Fruit fly (Drosophila melanogaster) whole organism, pupa: ENCODE data around the gene TTLL3B.
A peak's percentile ranks its signal among the peaks of the same experiment; 100 is the strongest.

Source experiments
- CG10348 ChIP-seq: fragments of 200-800 bp; sonication (Bioruptor generic); IDR thresholded peaks from 2 replicates; pipeline ENCODE4 v1.3.6; 2022; ENCODE audit warnings: missing biosample characterization, missing genetic modification characterization
- CG12605 ChIP-seq: fragments of 200-800 bp; sonication (Bioruptor generic); IDR thresholded peaks from 2 replicates; pipeline ENCODE4 v1.3.6; 2022; ENCODE audit warnings: missing biosample characterization, missing genetic modification characterization
- CG13204 ChIP-seq: fragments of 200-800 bp; sonication (Bioruptor generic); optimal IDR thresholded peaks from 2 replicates; lab custom pipeline; 2018; ENCODE audit warnings: missing biosample characterization, mild to moderate bottlenecking, missing genetic modification characterization, moderate library complexity
- CG14655 ChIP-seq: fragments of 200-800 bp; sonication (Bioruptor generic); optimal IDR thresholded peaks from 3 replicates; lab custom pipeline; 2017; ENCODE audit warnings: mild to moderate bottlenecking, missing biosample characterization, missing genetic modification reagents, missing genetic modification characterization
- CG15710 ChIP-seq: fragments of 200-800 bp; sonication (Bioruptor generic); optimal IDR thresholded peaks from 2 replicates; lab custom pipeline; 2018; ENCODE audit warnings: missing biosample characterization, mild to moderate bottlenecking, missing genetic modification characterization, moderate library complexity
- CG17806 ChIP-seq: fragments of 200-800 bp; sonication (Bioruptor generic); optimal IDR thresholded peaks from 2 replicates; lab custom pipeline; 2018; ENCODE audit warnings: missing biosample characterization, mild to moderate bottlenecking, missing genetic modification characterization, moderate library complexity
- CG32121 ChIP-seq: fragments of 200-800 bp; sonication (Bioruptor generic); IDR thresholded peaks from 2 replicates; pipeline ENCODE4 v1.3.6; 2022; ENCODE audit warnings: missing biosample characterization, missing genetic modification characterization
- CG34367 ChIP-seq: fragments of 200-800 bp; sonication (Bioruptor generic); optimal IDR thresholded peaks from 2 replicates; lab custom pipeline; 2018; ENCODE audit warnings: missing biosample characterization, mild to moderate bottlenecking, missing genetic modification characterization
- CG4496 ChIP-seq: fragments of 200-800 bp; sonication (Bioruptor generic); IDR thresholded peaks from 3 replicates; pipeline ENCODE4 v1.3.6; 2022; ENCODE audit warnings: missing biosample characterization, missing genetic modification characterization
- CG8159 ChIP-seq: fragments of 200-800 bp; sonication (Bioruptor generic); optimal IDR thresholded peaks from 3 replicates; lab custom pipeline; 2018; ENCODE audit warnings: missing biosample characterization, mild to moderate bottlenecking, missing genetic modification characterization, moderate library complexity
- CG8301 ChIP-seq: fragments of 200-800 bp; sonication (Bioruptor generic); optimal IDR thresholded peaks from 2 replicates; lab custom pipeline; 2018; ENCODE audit warnings: missing biosample characterization, mild to moderate bottlenecking, missing genetic modification characterization
- CG9948 ChIP-seq: fragments of 200-800 bp; sonication (Bioruptor generic); optimal IDR thresholded peaks from 2 replicates; lab custom pipeline; 2018; ENCODE audit warnings: missing biosample characterization, mild to moderate bottlenecking, missing genetic modification characterization, moderate library complexity
- D1 ChIP-seq: fragments of 200-800 bp; sonication (Bioruptor generic); optimal IDR thresholded peaks from 2 replicates; lab custom pipeline; 2018; ENCODE audit warnings: missing biosample characterization, mild to moderate bottlenecking, missing genetic modification characterization, moderate library complexity
- EcR ChIP-seq: fragments of 200-800 bp; sonication (Bioruptor generic); optimal IDR thresholded peaks from 3 replicates; lab custom pipeline; 2019; ENCODE audit warnings: missing biosample characterization, missing genetic modification characterization, mild to moderate bottlenecking, moderate library complexity, missing genetic modification reagents
- Ets98B ChIP-seq: fragments of 200-800 bp; sonication (Bioruptor generic); IDR thresholded peaks from 2 replicates; pipeline ENCODE4 v1.3.6; 2022; ENCODE audit warnings: missing biosample characterization, missing genetic modification characterization
- Pif1A ChIP-seq: fragments of 200-800 bp; sonication (Bioruptor generic); optimal IDR thresholded peaks from 3 replicates; lab custom pipeline; 2016; ENCODE audit warnings: missing biosample characterization, missing genetic modification characterization
- Pif1B ChIP-seq: fragments of 200-800 bp; sonication (Bioruptor generic); optimal IDR thresholded peaks from 3 replicates; lab custom pipeline; 2016; ENCODE audit warnings: missing biosample characterization, missing genetic modification characterization
- Snoo ChIP-seq: fragments of 200-800 bp; sonication (Bioruptor generic); optimal IDR thresholded peaks from 3 replicates; lab custom pipeline; 2017; ENCODE audit warnings: missing biosample characterization, mild to moderate bottlenecking, missing genetic modification characterization, inconsistent platforms
- fd96Ca ChIP-seq: fragments of 200-800 bp; sonication (Bioruptor generic); IDR thresholded peaks from 3 replicates; pipeline ENCODE4 v1.3.6; 2022; ENCODE audit warnings: missing biosample characterization, missing genetic modification characterization
- gl ChIP-seq: fragments of 200-800 bp; sonication (Bioruptor generic); optimal IDR thresholded peaks from 2 replicates; lab custom pipeline; 2018; ENCODE audit warnings: missing biosample characterization, mild to moderate bottlenecking, missing genetic modification characterization
- rn ChIP-seq: fragments of 200-800 bp; sonication (Bioruptor generic); IDR thresholded peaks from 2 replicates; pipeline ENCODE4 v1.3.6; 2022; ENCODE audit warnings: missing biosample characterization, missing genetic modification characterization

The TTLL3B gene

DNA sequence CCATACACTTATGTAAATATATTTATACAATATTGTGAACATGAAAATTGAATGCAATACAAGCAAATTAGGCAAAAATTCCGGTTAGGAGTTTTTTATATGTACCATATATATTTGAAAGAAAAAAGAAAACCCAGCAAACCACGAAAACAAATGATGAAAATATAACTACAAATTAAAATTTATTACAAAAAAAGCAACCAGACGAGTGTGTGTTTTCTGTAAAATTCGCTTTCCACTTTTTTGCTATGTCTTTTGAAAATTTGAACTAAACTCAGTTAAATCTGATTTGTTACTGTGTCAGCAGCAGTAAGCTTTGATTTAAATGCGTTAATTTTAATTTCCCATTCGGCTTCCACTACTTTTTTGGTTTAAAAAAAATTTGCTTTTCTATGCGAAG, at the start of gene TTLL3B:
Gene TTLL3B, plus strand, starts transcription at position 301 of the 400 bp plus-strand sequence.
- TF ChIP-seq gl (tag; lab: Kevin White, UChicago) (no peak), fd96Ca (GFP tag; lab: Robert Waterston, UW) (no peak), CG34367 (no peak), rn (GFP tag; lab: Robert Waterston, UW) (no peak), CG32121 (no peak), CG12605 (GFP tag; lab: Robert Waterston, UW) (no peak), Snoo (tag; lab: Kevin White, UChicago) (no peak), CG8301 (no peak), CG13204 (GFP tag; lab: Kevin White, UChicago) (no peak), CG8159 (tag; lab: Kevin White, UChicago) (no peak), CG9948 (tag; lab: Kevin White, UChicago) (no peak), CG10348 (GFP tag; lab: Robert Waterston, UW) (no peak)

DNA sequence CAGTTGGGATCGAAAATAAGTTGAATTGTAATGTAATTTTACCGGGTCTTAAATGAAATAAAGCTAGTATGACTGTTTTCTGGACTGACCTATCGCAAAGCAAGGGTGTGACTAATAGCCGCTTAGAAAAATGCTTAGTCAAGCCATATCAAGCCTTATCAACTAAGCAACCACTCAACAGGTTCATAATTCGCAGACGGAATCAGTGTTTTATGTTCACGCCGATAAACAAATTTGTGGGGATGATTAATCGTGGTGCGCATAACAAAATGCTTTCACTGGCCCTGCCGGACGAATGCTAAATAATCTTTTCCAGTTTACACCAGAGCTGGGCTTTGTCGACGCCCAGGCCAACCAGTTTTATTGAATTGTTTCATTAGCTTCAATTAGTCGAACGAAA, 49.8 kb upstream of the TTLL3B start:
- TF ChIP-seq rn (GFP tag; lab: Robert Waterston, UW) (no peak), Pif1A (GFP tag; lab: Kevin White, UChicago) (no peak), Ets98B (GFP tag; lab: Robert Waterston, UW) (no peak), gl (tag; lab: Kevin White, UChicago) (no peak), CG32121 (no peak), EcR (GFP tag; lab: Kevin White, UChicago) (no peak), CG34367 (no peak), CG15710 (tag; lab: Kevin White, UChicago) (no peak), CG9948 (tag; lab: Kevin White, UChicago) (no peak), CG12605 (GFP tag; lab: Robert Waterston, UW) (no peak), CG17806 (no peak), CG10348 (GFP tag; lab: Robert Waterston, UW) (no peak), D1 (tag; lab: Kevin White, UChicago) (no peak), fd96Ca (GFP tag; lab: Robert Waterston, UW) (no peak), CG13204 (GFP tag; lab: Kevin White, UChicago) (no peak), CG8159 (tag; lab: Kevin White, UChicago) (no peak), Snoo (tag; lab: Kevin White, UChicago) (no peak), CG14655 (GFP tag; lab: Kevin White, UChicago) (no peak), Pif1B (GFP tag; lab: Kevin White, UChicago) (no peak)

DNA sequence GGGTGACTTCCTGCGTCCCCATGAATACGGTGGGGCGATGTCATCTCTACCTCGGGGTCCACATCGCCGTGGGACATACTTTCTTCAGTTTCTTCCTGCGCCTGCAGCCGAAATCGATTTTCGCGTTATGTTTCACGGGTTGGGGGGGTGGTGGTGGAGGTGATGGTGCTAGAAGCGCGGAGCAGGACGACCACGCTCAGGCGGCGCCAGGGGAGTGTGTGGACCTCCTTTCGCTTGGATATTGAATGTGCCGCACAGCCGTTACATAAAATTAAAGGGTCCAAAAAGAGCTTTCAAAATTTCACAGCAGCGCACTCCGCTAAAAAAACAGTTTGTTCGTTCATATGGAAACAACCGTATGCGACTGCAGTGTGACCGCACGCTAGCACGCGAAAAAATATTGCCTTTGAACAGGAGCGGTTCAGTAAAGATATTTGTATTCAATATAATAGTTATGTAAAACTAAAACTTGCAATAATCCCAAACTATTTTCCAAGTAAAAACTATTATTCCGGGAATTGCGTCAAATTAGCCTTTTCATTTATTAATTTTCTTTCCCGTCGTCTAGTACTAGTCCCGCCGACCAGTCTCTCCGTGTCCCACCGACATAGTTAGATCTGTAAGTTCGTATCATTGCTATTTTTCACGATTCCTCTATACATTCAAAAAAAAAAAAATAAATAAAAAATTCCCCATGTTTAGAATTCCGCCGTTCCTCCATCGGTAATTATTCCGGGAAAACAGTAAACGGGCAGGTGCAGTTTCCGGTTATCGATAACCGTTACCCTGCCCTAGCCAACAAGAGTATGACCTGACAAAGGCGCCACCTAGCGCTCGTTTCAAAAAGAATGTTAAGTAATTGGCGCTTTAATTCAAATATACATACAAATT, 48.4 kb upstream of the TTLL3B start, which contains the start of gene Nhe3:
Gene Nhe3, minus strand, starts transcription at position 373 of the 891 bp plus-strand sequence.
- TF ChIP-seq CG32121 (peak; percentile 68), CG4496 (GFP tag; lab: Robert Waterston, UW) (peak; percentile 77), Ets98B (GFP tag; lab: Robert Waterston, UW) (peak; percentile 70), fd96Ca (GFP tag; lab: Robert Waterston, UW) (peak; percentile 78), Snoo (tag; lab: Kevin White, UChicago) (peak; percentile 79), CG17806 (peak; percentile 54), CG34367 (no peak), D1 (tag; lab: Kevin White, UChicago) (no peak), CG12605 (GFP tag; lab: Robert Waterston, UW) (peak; percentile 55; the same call in 1 of the 2 replicates), CG8301 (no peak), CG15710 (tag; lab: Kevin White, UChicago) (peak; percentile 65), rn (GFP tag; lab: Robert Waterston, UW) (peak; percentile 19; the same call in 1 of the 2 replicates), EcR (GFP tag; lab: Kevin White, UChicago) (no peak), Pif1B (GFP tag; lab: Kevin White, UChicago) (peak; percentile 21), CG14655 (GFP tag; lab: Kevin White, UChicago) (no peak), CG13204 (GFP tag; lab: Kevin White, UChicago) (no peak), Pif1A (GFP tag; lab: Kevin White, UChicago) (peak; percentile 34)

DNA sequence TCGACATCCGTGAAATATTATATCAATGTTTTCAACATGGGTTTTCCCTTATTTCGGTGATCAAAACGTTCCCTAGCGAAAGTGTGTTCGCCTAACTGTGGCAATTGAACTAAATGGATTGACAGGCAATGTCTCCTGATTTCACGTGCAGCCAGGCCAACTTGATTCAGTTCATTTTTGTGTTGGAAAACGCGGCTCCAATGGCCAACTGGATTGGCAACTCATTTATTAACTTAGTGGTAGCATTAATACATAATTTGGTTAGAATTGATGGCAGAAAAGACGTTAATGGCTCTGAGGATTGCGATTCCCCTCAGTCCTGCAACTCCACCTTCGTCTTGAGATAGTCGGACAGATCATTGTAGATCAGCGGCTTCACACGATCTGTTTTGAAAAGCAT, 46.1 kb upstream of the TTLL3B start, which contains the start of gene CG11327:
Gene CG11327, minus strand, starts transcription at position 101 of the 400 bp plus-strand sequence.
- TF ChIP-seq CG12605 (GFP tag; lab: Robert Waterston, UW) (no peak), gl (tag; lab: Kevin White, UChicago) (no peak), CG17806 (no peak), CG13204 (GFP tag; lab: Kevin White, UChicago) (no peak), Pif1A (GFP tag; lab: Kevin White, UChicago) (no peak), CG15710 (tag; lab: Kevin White, UChicago) (no peak)

DNA sequence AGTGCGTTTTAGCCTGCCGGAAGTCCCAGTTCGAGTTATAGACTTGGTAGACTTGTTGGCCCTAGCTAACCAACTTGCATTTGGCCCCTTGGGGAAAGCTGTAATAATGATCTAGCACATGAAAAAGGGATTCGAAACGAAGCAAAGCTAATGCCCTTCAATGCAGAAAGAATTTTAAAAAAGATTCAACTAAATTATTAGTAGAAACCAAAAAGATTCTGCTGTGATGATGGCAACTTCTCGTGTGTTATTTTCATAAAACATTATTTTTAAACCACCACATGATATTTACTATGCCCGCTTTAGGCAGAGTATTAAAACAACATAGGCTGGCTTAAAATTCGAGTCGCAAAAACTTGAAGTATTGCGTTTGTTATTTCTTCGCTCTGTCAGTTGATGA, 40.6 kb upstream of the TTLL3B start:
- TF ChIP-seq CG34367 (peak; percentile 14), Pif1B (GFP tag; lab: Kevin White, UChicago) (no peak), CG14655 (GFP tag; lab: Kevin White, UChicago) (peak; percentile 59), CG17806 (peak; percentile 33), CG8159 (tag; lab: Kevin White, UChicago) (peak; percentile 4), rn (GFP tag; lab: Robert Waterston, UW) (no peak), Pif1A (GFP tag; lab: Kevin White, UChicago) (peak; percentile 22), CG8301 (peak; percentile 30), CG9948 (tag; lab: Kevin White, UChicago) (peak; percentile 25), CG15710 (tag; lab: Kevin White, UChicago) (peak; percentile 1)
